Worm (Caenorhabditis elegans) whole organism, L4 larva: ENCODE measurements around the gene his-48.
A peak's percentile ranks its signal among the peaks of the same experiment; 100 is the strongest.

Source experiments
- F10B5.3 ChIP-seq: sonication (generic microtip); optimal IDR thresholded peaks from 2 replicates; lab custom pipeline; 2016; ENCODE audit warnings: mild to moderate bottlenecking, missing genetic modification characterization, missing compliant biosample characterization
- F26F4.8 ChIP-seq: fragments of 200-800 bp; sonication (Bioruptor generic); conservative IDR thresholded peaks from 2 replicates; pipeline ENCODE4 v1.3.6; 2022; ENCODE audit warnings: missing genetic modification characterization, missing compliant biosample characterization
- T26A8.4 ChIP-seq: fragments of 200-800 bp; sonication (Bioruptor generic); IDR thresholded peaks from 2 replicates; pipeline ENCODE4 v1.3.6; 2022; ENCODE audit warnings: missing genetic modification characterization, missing compliant biosample characterization
- Y48G9A.11 ChIP-seq: fragments of 200-800 bp; sonication (Bioruptor generic); IDR thresholded peaks from 2 replicates; pipeline ENCODE4 v1.3.6; 2022; ENCODE audit warnings: missing genetic modification reagents, missing genetic modification characterization, missing compliant biosample characterization
- Y5F2A.4 ChIP-seq: fragments of 200-800 bp; sonication (Bioruptor generic); optimal IDR thresholded peaks from 2 replicates; lab custom pipeline; 2018; ENCODE audit warnings: mild to moderate bottlenecking, missing genetic modification characterization, missing compliant biosample characterization
- Y75B8A.6 ChIP-seq: fragments of 200-800 bp; sonication (Bioruptor generic); IDR thresholded peaks from 2 replicates; pipeline ENCODE4 v1.3.6; 2022; ENCODE audit warnings: missing genetic modification reagents, missing genetic modification characterization, missing compliant biosample characterization
- aha-1 ChIP-seq: fragments of 150-350 bp; peaks from one replicate; lab custom pipeline; 2014; ENCODE audit warnings: missing biosample characterization, missing genetic modification characterization
- arid-1 ChIP-seq: fragments of 200-800 bp; sonication (Bioruptor generic); conservative IDR thresholded peaks from 2 replicates; pipeline ENCODE4 v1.3.6; 2022; ENCODE audit warnings: missing genetic modification reagents, missing genetic modification characterization, missing compliant biosample characterization
- ceh-20 ChIP-seq: fragments of 200-800 bp; sonication (Bioruptor generic); IDR thresholded peaks from 2 replicates; pipeline ENCODE4 v1.3.6; 2022; ENCODE audit warnings: missing genetic modification reagents, missing genetic modification characterization, missing compliant biosample characterization
- ceh-28 ChIP-seq: fragments of 150-350 bp; optimal IDR thresholded peaks from 2 replicates; lab custom pipeline; 2014; ENCODE audit warnings: missing biosample characterization, missing genetic modification reagents, missing genetic modification characterization
- ces-1 ChIP-seq: fragments of 150-350 bp; sonication (generic microtip); optimal IDR thresholded peaks from 4 replicates; lab custom pipeline; 2014; ENCODE audit warnings: missing biosample characterization, missing genetic modification reagents, missing genetic modification characterization
- ctbp-1 ChIP-seq: fragments of 200-800 bp; sonication (Bioruptor generic); IDR thresholded peaks from 2 replicates; pipeline ENCODE4 v1.3.6; 2022; ENCODE audit warnings: missing genetic modification reagents, missing genetic modification characterization, missing compliant biosample characterization
- daf-16 ChIP-seq, 3 experiments: sonication (generic microtip); optimal IDR thresholded peaks; 2 replicates each; lab custom pipeline; 2016 to 2017; ENCODE audit warnings: missing genetic modification characterization in 3 of 3, missing genetic modification reagents in 3 of 3, mild to moderate bottlenecking in 2 of 3, missing compliant biosample characterization in 2 of 3, missing biosample characterization in 1 of 3, moderate library complexity in 1 of 3
- dmd-6 ChIP-seq: fragments of 200-800 bp; sonication (Bioruptor generic); IDR thresholded peaks from 2 replicates; pipeline ENCODE4 v1.3.6; 2022; ENCODE audit warnings: missing genetic modification reagents, missing genetic modification characterization, missing compliant biosample characterization
- dmd-8 ChIP-seq: fragments of 200-800 bp; sonication (Bioruptor generic); IDR thresholded peaks from 2 replicates; pipeline ENCODE4 v1.3.6; 2022; ENCODE audit warnings: missing genetic modification characterization, missing compliant biosample characterization
- dve-1 ChIP-seq: sonication (generic microtip); optimal IDR thresholded peaks from 2 replicates; lab custom pipeline; 2017; ENCODE audit warnings: antibody characterized with exemption, mild to moderate bottlenecking, missing genetic modification characterization, missing compliant biosample characterization; ENCODE audit not compliant: insufficient read depth
- fkh-10 ChIP-seq: fragments of 150-350 bp; optimal IDR thresholded peaks from 2 replicates; lab custom pipeline; 2014; ENCODE audit warnings: missing biosample characterization, missing genetic modification reagents, missing genetic modification characterization
- gei-8 ChIP-seq: fragments of 200-800 bp; sonication (Bioruptor generic); optimal IDR thresholded peaks from 2 replicates; lab custom pipeline; 2018; ENCODE audit warnings: mild to moderate bottlenecking, missing genetic modification characterization, missing compliant biosample characterization
- hlh-11 ChIP-seq: fragments of 200-800 bp; sonication (Bioruptor generic); optimal IDR thresholded peaks from 2 replicates; lab custom pipeline; 2018; ENCODE audit warnings: mild to moderate bottlenecking, missing genetic modification characterization, missing compliant biosample characterization
- hlh-30 ChIP-seq: sonication (generic microtip); optimal IDR thresholded peaks from 2 replicates; lab custom pipeline; 2017; ENCODE audit warnings: antibody characterized with exemption, mild to moderate bottlenecking, missing genetic modification characterization, missing compliant biosample characterization; ENCODE audit not compliant: insufficient read depth
- hmg-1.1 ChIP-seq: fragments of 200-800 bp; sonication (Bioruptor generic); IDR thresholded peaks from 2 replicates; pipeline ENCODE4 v1.3.6; 2022; ENCODE audit warnings: missing genetic modification reagents, missing genetic modification characterization, missing compliant biosample characterization
- jun-1 ChIP-seq: fragments of 150-350 bp; optimal IDR thresholded peaks from 2 replicates; lab custom pipeline; 2014; ENCODE audit warnings: missing biosample characterization, missing genetic modification reagents, missing genetic modification characterization
- lin-15B ChIP-seq: fragments of 150-350 bp; sonication (generic microtip); optimal IDR thresholded peaks from 3 replicates; lab custom pipeline; 2014; ENCODE audit warnings: missing biosample characterization, missing genetic modification characterization
- lin-38 ChIP-seq: fragments of 200-800 bp; sonication (Bioruptor generic); IDR thresholded peaks from 2 replicates; pipeline ENCODE4 v1.3.6; 2022; ENCODE audit warnings: missing genetic modification reagents, missing genetic modification characterization, missing compliant biosample characterization
- lin-39 ChIP-seq: fragments of 150-350 bp; optimal IDR thresholded peaks from 2 replicates; lab custom pipeline; 2014; ENCODE audit warnings: missing biosample characterization, missing genetic modification reagents, missing genetic modification characterization
- lsy-2 ChIP-seq, 2 experiments: fragments of 150-350 bp in 1 of 2; sonication (generic microtip) in 1 of 2; optimal IDR thresholded peaks; 2 replicates each; lab custom pipeline; 2014 to 2017; ENCODE audit warnings: missing biosample characterization in 2 of 2, missing genetic modification characterization in 2 of 2
- mep-1 ChIP-seq: fragments of 150-350 bp; sonication (generic microtip); optimal IDR thresholded peaks from 3 replicates; lab custom pipeline; 2014; ENCODE audit warnings: missing biosample characterization, missing genetic modification characterization
- mes-2 ChIP-seq: sonication (generic microtip); optimal IDR thresholded peaks from 2 replicates; lab custom pipeline; 2016; ENCODE audit warnings: missing genotype, mild to moderate bottlenecking, missing genetic modification characterization, missing compliant biosample characterization; ENCODE audit not compliant: poor library complexity, severe bottlenecking
- mxl-2 ChIP-seq: fragments of 200-800 bp; sonication (Bioruptor generic); conservative IDR thresholded peaks from 2 replicates; pipeline ENCODE4 v1.3.6; 2022; ENCODE audit warnings: missing genetic modification reagents, missing genetic modification characterization, missing compliant biosample characterization
- mxl-3 ChIP-seq: fragments of 200-800 bp; sonication (Bioruptor generic); optimal IDR thresholded peaks from 2 replicates; lab custom pipeline; 2018; ENCODE audit warnings: mild to moderate bottlenecking, missing genetic modification characterization, missing compliant biosample characterization
- nhr-11 ChIP-seq: fragments of 150-350 bp; optimal IDR thresholded peaks from 2 replicates; lab custom pipeline; 2014; ENCODE audit warnings: missing biosample characterization, missing genetic modification characterization
- nhr-111 ChIP-seq: fragments of 200-800 bp; sonication (Bioruptor generic); optimal IDR thresholded peaks from 2 replicates; lab custom pipeline; 2018; ENCODE audit warnings: mild to moderate bottlenecking, missing genetic modification characterization, missing compliant biosample characterization
- nhr-28 ChIP-seq: fragments of 150-350 bp; optimal IDR thresholded peaks from 2 replicates; lab custom pipeline; 2014; ENCODE audit warnings: missing biosample characterization, missing genetic modification characterization
- nhr-42 ChIP-seq: fragments of 200-800 bp; sonication (Bioruptor generic); IDR thresholded peaks from 2 replicates; pipeline ENCODE4 v1.3.6; 2022; ENCODE audit warnings: missing genetic modification characterization, missing compliant biosample characterization
- tag-97 ChIP-seq: fragments of 200-800 bp; sonication (Bioruptor generic); IDR thresholded peaks from 2 replicates; pipeline ENCODE4 v1.3.6; 2022; ENCODE audit warnings: missing genetic modification characterization, missing compliant biosample characterization
- unc-62 ChIP-seq, 3 experiments: fragments of 150-350 bp in 1 of 3; sonication (generic microtip); optimal IDR thresholded peaks in 2 of 3; peaks in 1 of 3; 1 replicate in 1 of 3; 2 replicates in 2 of 3; lab custom pipeline; 2014 to 2017; ENCODE audit warnings: missing biosample characterization in 3 of 3, missing genetic modification characterization in 3 of 3, missing genetic modification reagents in 3 of 3, missing genotype in 1 of 3
- zip-2 ChIP-seq: fragments of 150-350 bp; optimal IDR thresholded peaks from 2 replicates; lab custom pipeline; 2014; ENCODE audit warnings: missing biosample characterization, missing genetic modification characterization
- ztf-11 ChIP-seq: fragments of 150-350 bp; optimal IDR thresholded peaks from 2 replicates; lab custom pipeline; 2014; ENCODE audit warnings: missing biosample characterization, missing genetic modification characterization
- ztf-7 ChIP-seq: fragments of 150-350 bp; optimal IDR thresholded peaks from 2 replicates; lab custom pipeline; 2014; ENCODE audit warnings: missing biosample characterization, missing genetic modification characterization

The his-48 gene

DNA sequence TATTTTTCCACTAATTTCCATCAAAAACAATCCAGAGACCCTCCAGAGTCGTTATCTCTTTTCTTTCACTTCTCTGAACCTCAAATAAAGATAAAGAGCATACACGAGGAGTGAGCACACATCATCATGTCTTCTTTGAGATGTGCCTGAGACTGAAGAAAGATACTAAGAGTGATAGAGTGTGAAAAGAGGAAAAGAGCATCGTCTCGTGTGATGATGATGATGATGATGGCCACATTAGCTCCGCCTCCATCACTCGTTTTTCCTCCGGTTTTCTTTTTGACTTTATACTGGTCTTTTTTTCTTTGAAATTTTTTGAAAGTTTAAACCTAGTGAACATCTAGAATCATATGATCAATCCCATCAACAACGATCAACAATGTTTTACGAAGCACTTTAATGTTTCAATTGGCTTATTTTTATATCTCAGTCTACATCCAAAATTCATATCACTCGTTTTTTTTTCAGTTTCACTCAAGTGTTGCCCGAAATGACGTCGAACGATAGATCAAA lies 29.5 kb downstream of the his-48 start, which contains the start of gene T01G1.2:
T01G1.2 (plus strand) TSS at position 463 of the 513 bp plus-strand sequence.
- TF ChIP-seq ceh-20: peak; percentile 33; the same call in 1 of the 2 replicates
- peak in 1 of 2 experiments; percentile 42 for TF ChIP-seq daf-16 (GFP tag; optimal IDR thresholded peaks at IDR 0.05; lab: Kevin White, UChicago)
- no peak for TF ChIP-seq daf-16 (tag; optimal IDR thresholded peaks at IDR 0.05; lab: Kevin White, UChicago)
- TF ChIP-seq hlh-30 (tag; lab: Kevin White, UChicago): peak; percentile 71
- TF ChIP-seq jun-1 (tag; lab: Kevin White, UChicago): no peak
- peak in 1 of 2 experiments; percentile 10 for TF ChIP-seq unc-62 (GFP tag; optimal IDR thresholded peaks at IDR 0.05 in 1 of 2; lab: Kevin White, UChicago)
- TF ChIP-seq unc-62 (tag; optimal IDR thresholded peaks at IDR 0.05; lab: Kevin White, UChicago): no peak
- TF ChIP-seq mxl-3: no peak
- TF ChIP-seq Y75B8A.6 (GFP tag; lab: Robert Waterston, UW): no peak
- TF ChIP-seq mep-1 (tag; lab: Kevin White, UChicago): peak; percentile 11
- TF ChIP-seq nhr-11 (tag; lab: Kevin White, UChicago): peak; percentile 25

DNA sequence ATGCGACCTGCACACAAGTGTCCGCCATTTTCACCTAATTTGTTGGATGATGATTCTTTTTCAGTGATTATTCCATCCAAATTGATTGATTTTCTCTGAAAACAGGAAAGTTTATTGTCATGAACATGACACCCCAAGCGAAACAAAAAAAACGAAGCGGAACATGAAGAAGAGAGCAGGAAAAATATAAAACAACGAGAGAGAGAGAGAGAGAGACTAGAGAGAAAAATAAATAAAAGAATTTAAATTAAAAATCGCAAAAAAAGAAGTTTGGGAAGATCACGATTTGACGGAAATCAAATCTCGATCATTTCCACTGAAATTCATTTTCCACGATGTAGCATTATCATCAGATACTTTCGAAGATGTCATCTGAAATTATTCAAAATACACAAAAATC lies 35.2 kb downstream of the his-48 start, which contains the start of gene klp-12:
klp-12 (minus strand) TSS at position 101 of the 400 bp plus-strand sequence.
- TF ChIP-seq nhr-111 (GFP tag; lab: Kevin White, UChicago) (no peak), lin-38 (GFP tag; lab: Robert Waterston, UW) (no peak), Y5F2A.4 (GFP tag; lab: Kevin White, UChicago) (no peak), ctbp-1 (GFP tag; lab: Robert Waterston, UW) (no peak), arid-1 (GFP tag; lab: Robert Waterston, UW) (no peak), nhr-42 (GFP tag; lab: Robert Waterston, UW) (no peak), mxl-2 (GFP tag; lab: Robert Waterston, UW) (no peak)

DNA sequence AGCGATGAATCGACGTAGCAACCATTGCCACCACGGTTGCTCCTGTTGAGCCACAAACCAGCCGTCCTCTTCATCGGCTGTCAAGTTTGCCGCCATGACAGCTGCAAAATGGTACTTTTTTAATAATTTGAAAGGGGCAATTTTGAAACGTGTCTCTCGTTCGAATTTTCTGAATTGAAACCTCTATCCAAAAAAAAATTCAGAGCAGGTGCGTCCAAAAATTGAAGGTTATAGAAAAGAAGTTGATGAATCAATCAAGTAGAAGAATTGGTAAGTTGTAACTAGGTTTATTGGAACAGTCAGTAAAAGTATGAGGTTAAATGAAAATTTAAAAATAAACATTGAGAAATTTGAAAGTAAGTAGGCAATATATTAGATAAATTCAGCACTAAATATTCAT lies 36.9 kb downstream of the his-48 start, which contains the start of gene T01G1.4:
T01G1.4 (minus strand) TSS at position 101 of the 400 bp plus-strand sequence.
- TF ChIP-seq ceh-20: no peak
- TF ChIP-seq lin-39 (tag; lab: Kevin White, UChicago): no peak
- no peak for TF ChIP-seq Y48G9A.11 (GFP tag; lab: Robert Waterston, UW)
- TF ChIP-seq dmd-8: no peak

DNA sequence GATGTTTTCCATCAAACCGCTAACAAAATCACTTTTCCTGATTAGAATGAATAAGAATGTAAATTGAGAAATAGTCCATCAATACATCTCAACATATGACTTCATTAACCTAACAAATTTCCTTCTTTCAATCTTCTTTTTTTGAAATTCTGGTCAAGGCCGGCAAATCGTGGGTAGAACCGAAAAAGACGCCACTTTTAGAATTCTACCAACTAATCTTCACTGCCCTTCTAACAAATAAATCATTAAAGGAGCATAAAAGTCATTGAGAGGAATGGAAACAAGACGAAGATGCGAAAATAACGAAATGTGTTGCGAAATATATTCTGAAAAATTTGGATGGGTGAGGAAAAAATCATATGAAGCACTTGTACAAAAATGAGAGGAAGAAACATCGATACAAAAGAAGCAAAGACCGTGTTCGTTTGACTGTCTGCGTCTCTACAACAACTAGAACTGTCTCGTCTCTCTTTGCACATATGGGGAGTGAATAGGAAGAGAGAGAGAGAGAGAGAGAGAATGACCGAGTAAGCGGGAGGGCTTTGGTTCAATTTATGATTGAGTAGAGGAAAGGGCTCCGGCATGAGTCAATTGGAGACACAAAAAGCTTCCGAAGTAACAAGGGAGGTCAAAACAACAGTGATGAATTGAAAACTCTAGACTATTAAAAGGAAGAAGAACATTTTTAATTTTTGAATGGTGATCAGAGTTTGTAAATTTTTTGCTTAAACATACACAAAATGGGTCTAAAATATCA lies 39.4 kb downstream of the his-48 start:
- TF ChIP-seq lin-15B (tag; lab: Kevin White, UChicago): no peak
- TF ChIP-seq Y5F2A.4 (GFP tag; lab: Kevin White, UChicago): no peak
- TF ChIP-seq ztf-11 (tag; lab: Kevin White, UChicago): no peak
- no peak for TF ChIP-seq T26A8.4 (GFP tag; lab: Robert Waterston, UW)
- TF ChIP-seq aha-1 (tag; lab: Kevin White, UChicago): peak; percentile 53
- no peak for TF ChIP-seq tag-97 (GFP tag; lab: Robert Waterston, UW)
- no peak for TF ChIP-seq nhr-28 (tag; lab: Kevin White, UChicago)
- peak in 1 of 2 experiments; percentile 61 for TF ChIP-seq unc-62 (GFP tag; optimal IDR thresholded peaks at IDR 0.05 in 1 of 2; lab: Kevin White, UChicago)
- no peak for TF ChIP-seq unc-62 (tag; optimal IDR thresholded peaks at IDR 0.05; lab: Kevin White, UChicago)
- TF ChIP-seq dve-1 (tag; lab: Kevin White, UChicago): peak; percentile 58
- no peak for TF ChIP-seq ceh-28
- no peak for TF ChIP-seq ces-1 (GFP tag; lab: Kevin White, UChicago)
- peak; percentile 63 for TF ChIP-seq hlh-11 (tag; lab: Kevin White, UChicago)
- TF ChIP-seq fkh-10 (GFP tag; lab: Kevin White, UChicago): no peak
- TF ChIP-seq arid-1 (GFP tag; lab: Robert Waterston, UW): no peak
- peak; percentile 76 for TF ChIP-seq hmg-1.1
- no peak for TF ChIP-seq gei-8 (GFP tag; lab: Kevin White, UChicago)
- no peak for TF ChIP-seq F26F4.8
- TF ChIP-seq zip-2 (tag; lab: Kevin White, UChicago): no peak
- peak; percentile 31 for TF ChIP-seq mes-2 (tag; lab: Kevin White, UChicago)
- no peak for TF ChIP-seq ztf-7 (tag; lab: Kevin White, UChicago)
- TF ChIP-seq dmd-6 (GFP tag; lab: Robert Waterston, UW): no peak
- TF ChIP-seq lsy-2 (tag; optimal IDR thresholded peaks at IDR 0.05; lab: Kevin White, UChicago): peak in 1 of 2 experiments; percentile 38
- no peak for TF ChIP-seq daf-16 (GFP tag; optimal IDR thresholded peaks at IDR 0.05; lab: Kevin White, UChicago)
- TF ChIP-seq daf-16 (tag; optimal IDR thresholded peaks at IDR 0.05; lab: Kevin White, UChicago): peak; percentile 42
- TF ChIP-seq F10B5.3 (tag; lab: Kevin White, UChicago): no peak
- peak; percentile 40 for TF ChIP-seq mep-1 (tag; lab: Kevin White, UChicago)
- TF ChIP-seq, all 104 proteins: peak for 9
